Fruit fly (Drosophila melanogaster) whole organism, embryonic: ENCODE results near the gene CG4267.

Experiments
- Bdp1 ChIP-seq: fragments of 200-800 bp; sonication (Bioruptor generic); optimal IDR thresholded peaks from 3 replicates; lab custom pipeline; 2016; ENCODE audit warnings: missing biosample characterization, missing genetic modification characterization
- C15 ChIP-seq: fragments of 200-800 bp; sonication (Bioruptor generic); IDR thresholded peaks from 3 replicates; pipeline ENCODE4 v1.3.6; 2022; ENCODE audit warnings: missing biosample characterization, missing genetic modification characterization
- CG10274 ChIP-seq: fragments of 200-800 bp; sonication (Bioruptor generic); optimal IDR thresholded peaks from 3 replicates; lab custom pipeline; 2017; ENCODE audit warnings: missing biosample characterization, mild to moderate bottlenecking, missing genetic modification characterization
- CG10321 ChIP-seq: fragments of 200-800 bp; sonication (Bioruptor generic); IDR thresholded peaks from 2 replicates; pipeline ENCODE4 v1.3.6; 2022; ENCODE audit warnings: missing biosample characterization, missing genetic modification characterization
- CG10431 ChIP-seq: fragments of 200-800 bp; sonication (Bioruptor generic); optimal IDR thresholded peaks from 3 replicates; lab custom pipeline; 2018; ENCODE audit warnings: missing biosample characterization, mild to moderate bottlenecking, missing genetic modification characterization
- CG12769 ChIP-seq: fragments of 200-800 bp; sonication (Bioruptor generic); optimal IDR thresholded peaks from 2 replicates; lab custom pipeline; 2019; ENCODE audit warnings: missing biosample characterization, mild to moderate bottlenecking, missing genetic modification characterization, moderate library complexity
- CG13123 ChIP-seq: fragments of 200-800 bp; sonication (Bioruptor generic); optimal IDR thresholded peaks from 2 replicates; lab custom pipeline; 2016; ENCODE audit warnings: missing biosample characterization, missing genetic modification characterization
- CG14710 ChIP-seq: fragments of 200-800 bp; sonication (Bioruptor generic); optimal IDR thresholded peaks from 3 replicates; lab custom pipeline; 2019; ENCODE audit warnings: missing biosample characterization, mild to moderate bottlenecking, missing genetic modification characterization, moderate library complexity
- CG15269 ChIP-seq: fragments of 200-800 bp; sonication (Bioruptor generic); optimal IDR thresholded peaks from 2 replicates; lab custom pipeline; 2018; ENCODE audit warnings: missing biosample characterization, mild to moderate bottlenecking, missing genetic modification characterization, moderate library complexity
- CG15696 ChIP-seq: fragments of 200-800 bp; sonication (Bioruptor generic); optimal IDR thresholded peaks from 2 replicates; lab custom pipeline; 2019; ENCODE audit warnings: missing biosample characterization, mild to moderate bottlenecking, missing genetic modification characterization, moderate library complexity
- CG16815 ChIP-seq: fragments of 200-800 bp; sonication (Bioruptor generic); optimal IDR thresholded peaks from 3 replicates; lab custom pipeline; 2017; ENCODE audit warnings: missing biosample characterization, mild to moderate bottlenecking, missing genetic modification characterization
- CG16863 ChIP-seq: fragments of 200-800 bp; sonication (Bioruptor generic); optimal IDR thresholded peaks from 3 replicates; lab custom pipeline; 2016; ENCODE audit warnings: missing biosample characterization, missing genetic modification characterization
- CG17361 ChIP-seq: fragments of 200-800 bp; sonication (Bioruptor generic); IDR thresholded peaks from 3 replicates; pipeline ENCODE4 v1.3.6; 2022; ENCODE audit warnings: missing biosample characterization, missing genetic modification characterization
- CG17612 ChIP-seq: fragments of 200-800 bp; sonication (Bioruptor generic); IDR thresholded peaks from 2 replicates; pipeline ENCODE4 v1.3.6; 2022; ENCODE audit warnings: missing biosample characterization, missing genetic modification characterization
- CG18476 ChIP-seq: fragments of 200-800 bp; sonication (Bioruptor generic); optimal IDR thresholded peaks from 2 replicates; lab custom pipeline; 2016; ENCODE audit warnings: missing biosample characterization, mild to moderate bottlenecking, missing genetic modification characterization
- CG2875 ChIP-seq: fragments of 200-800 bp; sonication (Bioruptor generic); optimal IDR thresholded peaks from 2 replicates; lab custom pipeline; 2017; ENCODE audit warnings: missing biosample characterization, mild to moderate bottlenecking, missing genetic modification characterization, missing genetic modification reagents
- CG30020 ChIP-seq: fragments of 200-800 bp; optimal IDR thresholded peaks from 2 replicates; lab custom pipeline; 2019; ENCODE audit warnings: missing biosample characterization, mild to moderate bottlenecking, missing genetic modification characterization, moderate library complexity
- CG32767 ChIP-seq: fragments of 200-800 bp; sonication (Bioruptor generic); IDR thresholded peaks from 2 replicates; pipeline ENCODE4 v1.3.6; 2022; ENCODE audit warnings: missing biosample characterization, missing genetic modification characterization
- CG3838 ChIP-seq: fragments of 200-800 bp; sonication (Bioruptor generic); optimal IDR thresholded peaks from 3 replicates; lab custom pipeline; 2016; ENCODE audit warnings: missing biosample characterization, missing genetic modification characterization
- CG6254 ChIP-seq: fragments of 200-800 bp; sonication (Bioruptor generic); optimal IDR thresholded peaks from 3 replicates; lab custom pipeline; 2017; ENCODE audit warnings: mild to moderate bottlenecking, missing biosample characterization, missing genetic modification reagents, missing genetic modification characterization
- CG6683 ChIP-seq: fragments of 200-800 bp; sonication (Bioruptor generic); optimal IDR thresholded peaks from 2 replicates; lab custom pipeline; 2017; ENCODE audit warnings: missing biosample characterization, mild to moderate bottlenecking, missing genetic modification characterization, missing genetic modification reagents
- CG6765 ChIP-seq: fragments of 200-800 bp; sonication (Bioruptor generic); optimal IDR thresholded peaks from 3 replicates; lab custom pipeline; 2017; ENCODE audit warnings: missing biosample characterization, mild to moderate bottlenecking, missing genetic modification characterization
- CG7745 ChIP-seq: fragments of 200-800 bp; sonication (Bioruptor generic); optimal IDR thresholded peaks from 2 replicates; lab custom pipeline; 2018; ENCODE audit warnings: missing biosample characterization, mild to moderate bottlenecking, missing genetic modification characterization, moderate library complexity
- CG8359 ChIP-seq: fragments of 200-800 bp; sonication (Bioruptor generic); optimal IDR thresholded peaks from 2 replicates; lab custom pipeline; 2017; ENCODE audit warnings: missing biosample characterization, mild to moderate bottlenecking, missing genetic modification characterization, borderline replicate concordance
- CG8765 ChIP-seq: fragments of 200-800 bp; sonication (Bioruptor generic); IDR thresholded peaks from 2 replicates; pipeline ENCODE4 v1.3.6; 2022; ENCODE audit warnings: missing biosample characterization, missing genetic modification characterization
- CG9437 ChIP-seq: fragments of 200-800 bp; sonication (Bioruptor generic); optimal IDR thresholded peaks from 2 replicates; lab custom pipeline; 2018; ENCODE audit warnings: missing biosample characterization, mild to moderate bottlenecking, missing genetic modification characterization
- HLHmδ ChIP-seq: fragments of 200-800 bp; sonication (Bioruptor generic); optimal IDR thresholded peaks from 2 replicates; lab custom pipeline; 2018; ENCODE audit warnings: missing biosample characterization, mild to moderate bottlenecking, missing genetic modification characterization, moderate library complexity
- Hr3 ChIP-seq: fragments of 200-800 bp; sonication (Bioruptor generic); optimal IDR thresholded peaks from 3 replicates; lab custom pipeline; 2016; ENCODE audit warnings: missing biosample characterization, missing genetic modification characterization
- Lim3 ChIP-seq: fragments of 200-800 bp; sonication (Bioruptor generic); IDR thresholded peaks from 2 replicates; pipeline ENCODE4 v1.3.6; 2022; ENCODE audit warnings: missing biosample characterization, missing genetic modification characterization
- MTF-1 ChIP-seq: fragments of 200-800 bp; sonication (Bioruptor generic); optimal IDR thresholded peaks from 2 replicates; lab custom pipeline; 2018; ENCODE audit warnings: missing biosample characterization, mild to moderate bottlenecking, missing genetic modification characterization, borderline replicate concordance
- Meics ChIP-seq: fragments of 200-800 bp; sonication (Bioruptor generic); optimal IDR thresholded peaks from 2 replicates; lab custom pipeline; 2017; ENCODE audit warnings: missing biosample characterization, mild to moderate bottlenecking, missing genetic modification characterization
- NFAT ChIP-seq: fragments of 200-800 bp; sonication (Bioruptor generic); IDR thresholded peaks from 2 replicates; pipeline ENCODE4 v1.3.6; 2022; ENCODE audit warnings: missing biosample characterization, missing genetic modification characterization
- dati ChIP-seq: fragments of 200-800 bp; sonication (Bioruptor generic); IDR thresholded peaks from 2 replicates; pipeline ENCODE4 v1.3.6; 2022; ENCODE audit warnings: missing biosample characterization, missing genetic modification characterization
- ems ChIP-seq: fragments of 200-800 bp; sonication (Bioruptor generic); optimal IDR thresholded peaks from 3 replicates; lab custom pipeline; 2016; ENCODE audit warnings: missing biosample characterization, missing genetic modification characterization
- exex ChIP-seq: fragments of 200-800 bp; sonication (Bioruptor generic); optimal IDR thresholded peaks from 4 replicates; lab custom pipeline; 2018; ENCODE audit warnings: missing biosample characterization, mild to moderate bottlenecking, missing genetic modification characterization, moderate library complexity
- gcm ChIP-seq: fragments of 200-800 bp; sonication (Bioruptor generic); optimal IDR thresholded peaks from 2 replicates; lab custom pipeline; 2019; ENCODE audit warnings: missing biosample characterization, mild to moderate bottlenecking, missing genetic modification characterization, moderate library complexity
- gt ChIP-seq: fragments of 200-800 bp; sonication (Bioruptor generic); IDR thresholded peaks from 2 replicates; pipeline ENCODE4 v1.3.6; 2022; ENCODE audit warnings: missing biosample characterization, missing genetic modification characterization
- hth ChIP-seq: fragments of >200 bp; optimal IDR thresholded peaks from 2 replicates; lab custom pipeline; 2017; ENCODE audit warnings: inconsistent platforms
- oc ChIP-seq: fragments of 200-800 bp; sonication (Bioruptor generic); optimal IDR thresholded peaks from 2 replicates; lab custom pipeline; 2018; ENCODE audit warnings: missing biosample characterization, mild to moderate bottlenecking, missing genetic modification characterization, moderate library complexity
- odd ChIP-seq: fragments of 200-800 bp; sonication (Bioruptor generic); optimal IDR thresholded peaks from 2 replicates; lab custom pipeline; 2017; ENCODE audit warnings: missing biosample characterization, mild to moderate bottlenecking, missing genetic modification characterization
- peb ChIP-seq: fragments of 200-800 bp; sonication (Bioruptor generic); IDR thresholded peaks from 2 replicates; pipeline ENCODE4 v1.3.6; 2022; ENCODE audit warnings: missing biosample characterization, missing genetic modification characterization
- pnt ChIP-seq: fragments of 200-800 bp; sonication (Bioruptor generic); optimal IDR thresholded peaks from 3 replicates; lab custom pipeline; 2016; ENCODE audit warnings: missing biosample characterization, missing genetic modification characterization
- repo ChIP-seq: fragments of 200-800 bp; sonication (Bioruptor generic); optimal IDR thresholded peaks from 2 replicates; lab custom pipeline; 2016; ENCODE audit warnings: missing biosample characterization, missing genetic modification characterization
- row ChIP-seq: fragments of 200-800 bp; sonication (Bioruptor generic); IDR thresholded peaks from 3 replicates; pipeline ENCODE4 v1.3.6; 2022; ENCODE audit warnings: missing biosample characterization, missing genetic modification characterization
- schlank ChIP-seq: fragments of 200-800 bp; sonication (Bioruptor generic); optimal IDR thresholded peaks from 2 replicates; lab custom pipeline; 2018; ENCODE audit warnings: missing biosample characterization, mild to moderate bottlenecking, missing genetic modification characterization
- sens ChIP-seq: fragments of 200-800 bp; sonication (Bioruptor generic); peaks from one replicate; lab custom pipeline; 2016; ENCODE audit warnings: missing biosample characterization, missing genetic modification characterization
- sim ChIP-seq: fragments of 200-800 bp; sonication (Bioruptor generic); IDR thresholded peaks from 2 replicates; pipeline ENCODE4 v1.3.6; 2022; ENCODE audit warnings: missing biosample characterization, missing genetic modification characterization
- slbo ChIP-seq: fragments of 200-800 bp; sonication (Bioruptor generic); IDR thresholded peaks from 2 replicates; pipeline ENCODE4 v1.3.6; 2022; ENCODE audit warnings: missing biosample characterization, missing genetic modification characterization
- slou ChIP-seq: fragments of 200-800 bp; sonication (Bioruptor generic); optimal IDR thresholded peaks from 3 replicates; lab custom pipeline; 2016; ENCODE audit warnings: missing biosample characterization, missing genetic modification characterization
- tna ChIP-seq: fragments of 200-800 bp; sonication (Bioruptor generic); IDR thresholded peaks from 2 replicates; pipeline ENCODE4 v1.3.6; 2022; ENCODE audit warnings: missing biosample characterization, missing genetic modification characterization; ENCODE audit not compliant: partially characterized antibody
- ttk ChIP-seq: fragments of 200-800 bp; sonication (Bioruptor generic); IDR thresholded peaks from 2 replicates; pipeline ENCODE4 v2.1.2; 2022; ENCODE audit warnings: missing biosample characterization, missing genetic modification characterization

Gene CG4267

DNA sequence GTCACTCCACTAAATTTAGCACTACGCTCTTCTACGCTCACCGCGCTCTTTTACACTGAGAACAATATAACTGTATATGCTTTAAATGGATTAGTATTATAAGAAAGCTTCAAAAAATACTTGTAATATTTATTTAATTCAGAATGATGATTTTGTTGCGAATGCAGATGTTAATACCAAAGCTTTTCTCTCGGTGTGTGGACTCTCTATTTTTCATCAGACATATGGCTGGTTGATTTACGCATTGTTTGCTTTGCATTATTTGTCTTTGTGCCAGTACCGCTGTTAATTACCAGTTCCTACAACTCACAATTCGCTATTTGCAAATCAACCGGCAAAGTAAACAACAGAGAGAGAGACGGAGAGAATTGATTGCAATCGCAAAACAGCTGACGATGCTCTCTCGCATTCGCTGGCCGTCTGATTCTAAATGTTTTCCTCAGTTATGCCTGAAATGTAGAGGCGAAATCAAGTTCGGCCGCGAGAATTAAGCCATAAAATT is 20.5 kb upstream of the CG4267 start:
- TF ChIP-seq CG8359 (GFP tag; lab: Kevin White, UChicago), result peak; percentile 75
- peak; percentile 83 for TF ChIP-seq CG10274 (GFP tag; lab: Kevin White, UChicago)
- TF ChIP-seq hth (lab: Kevin White, UChicago), result no peak
- peak; percentile 95 for TF ChIP-seq gcm
- peak; percentile 97 for TF ChIP-seq Hr3 (GFP tag; lab: Kevin White, UChicago)
- peak; percentile 99 for TF ChIP-seq row (GFP tag; lab: Robert Waterston, UW)
- peak; percentile 95 for TF ChIP-seq CG17361 (GFP tag; lab: Robert Waterston, UW)
- TF ChIP-seq CG6683, result peak; percentile 88
- TF ChIP-seq CG10431 (GFP tag; lab: Kevin White, UChicago), result peak; percentile 72
- peak; percentile 81 for TF ChIP-seq exex (tag; lab: Kevin White, UChicago)
- TF ChIP-seq oc, result peak; percentile 93
- peak; percentile 90 for TF ChIP-seq CG8765 (GFP tag; lab: Robert Waterston, UW)
- peak; percentile 93 for TF ChIP-seq CG13123 (GFP tag; lab: Kevin White, UChicago)
- TF ChIP-seq C15, result peak; percentile 96
- peak; percentile 98 for TF ChIP-seq ttk
- TF ChIP-seq ems, result peak; percentile 94
- TF ChIP-seq sens (GFP tag; lab: Kevin White, UChicago), result peak; percentile 99
- peak; percentile 96 for TF ChIP-seq schlank (tag; lab: Kevin White, UChicago)
- TF ChIP-seq CG14710, result peak; percentile 90
- peak; percentile 57 for TF ChIP-seq CG7745 (tag; lab: Kevin White, UChicago)
- peak; percentile 93 for TF ChIP-seq CG6765
- no peak for TF ChIP-seq HLHmδ (GFP tag; lab: Kevin White, UChicago)
- TF ChIP-seq peb (GFP tag; lab: Robert Waterston, UW), result peak; percentile 93
- TF ChIP-seq CG15696 (tag; lab: Kevin White, UChicago), result peak; percentile 87
- peak; percentile 99 for TF ChIP-seq slbo
- peak; percentile 81 for TF ChIP-seq Lim3 (GFP tag; lab: Robert Waterston, UW)
- TF ChIP-seq tna, result no peak
- TF ChIP-seq CG2875 (GFP tag; lab: Kevin White, UChicago), result peak; percentile 94
- TF ChIP-seq odd (GFP tag; lab: Kevin White, UChicago), result peak; percentile 95
- peak; percentile 92 for TF ChIP-seq slou (GFP tag; lab: Kevin White, UChicago)
- peak; percentile 99 for TF ChIP-seq CG12769 (tag; lab: Kevin White, UChicago)
- TF ChIP-seq CG15269 (tag; lab: Kevin White, UChicago), result peak; percentile 99
- TF ChIP-seq gt (GFP tag; lab: Robert Waterston, UW), result peak; percentile 91
- peak; percentile 93 for TF ChIP-seq sim
- TF ChIP-seq CG16863 (GFP tag; lab: Kevin White, UChicago), result peak; percentile 92
- TF ChIP-seq CG17612, result peak; percentile 93
- peak; percentile 94 for TF ChIP-seq CG16815 (GFP tag; lab: Kevin White, UChicago)
- TF ChIP-seq dati (GFP tag; lab: Robert Waterston, UW), result peak; percentile 92
- TF ChIP-seq CG32767 (GFP tag; lab: Robert Waterston, UW), result peak; percentile 96
- peak; percentile 76 for TF ChIP-seq CG30020 (tag; lab: Kevin White, UChicago)
- peak; percentile 80 for TF ChIP-seq CG10321 (GFP tag; lab: Robert Waterston, UW)
- peak; percentile 88 for TF ChIP-seq pnt
- TF ChIP-seq Meics (GFP tag; lab: Kevin White, UChicago), result peak; percentile 97
- peak; percentile 83 for TF ChIP-seq CG3838 (GFP tag; lab: Kevin White, UChicago)
- peak; percentile 92 for TF ChIP-seq MTF-1 (GFP tag; lab: Kevin White, UChicago)
- peak; percentile 88 for TF ChIP-seq repo (GFP tag; lab: Kevin White, UChicago)
- TF ChIP-seq CG18476, result peak; percentile 95
- peak; percentile 80 for TF ChIP-seq CG6254 (GFP tag; lab: Kevin White, UChicago)
- TF ChIP-seq Bdp1 (GFP tag; lab: Kevin White, UChicago), result peak; percentile 93
- TF ChIP-seq CG9437, result peak; percentile 93
- TF ChIP-seq NFAT (GFP tag; lab: Robert Waterston, UW), result peak; percentile 98
